Worm (Caenorhabditis elegans) whole organism, late embryonic: ENCODE measurements around the gene T20G5.8.

ENCODE experiments used
- K09A11.1 ChIP-seq: sonication (generic microtip); optimal IDR thresholded peaks from 2 replicates; lab custom pipeline; 2017; ENCODE audit warnings: antibody characterized with exemption, mild to moderate bottlenecking, missing genetic modification characterization, missing compliant biosample characterization; ENCODE audit not compliant: insufficient read depth
- ceh-48 ChIP-seq: sonication (generic microtip); optimal IDR thresholded peaks from 2 replicates; lab custom pipeline; 2016; ENCODE audit warnings: missing genetic modification characterization, inconsistent platforms, missing compliant biosample characterization
- fkh-10 ChIP-seq: fragments of 150-350 bp; optimal IDR thresholded peaks from 2 replicates; lab custom pipeline; 2014; ENCODE audit warnings: missing biosample characterization, missing genetic modification reagents, missing genetic modification characterization
- hlh-13 ChIP-seq: fragments of 200-800 bp; sonication (Bioruptor generic); optimal IDR thresholded peaks from 2 replicates; lab custom pipeline; 2018; ENCODE audit warnings: mild to moderate bottlenecking, missing genetic modification characterization, missing compliant biosample characterization
- odd-2 ChIP-seq: sonication (generic microtip); optimal IDR thresholded peaks from 2 replicates; lab custom pipeline; 2017; ENCODE audit warnings: antibody characterized with exemption, mild to moderate bottlenecking, missing genetic modification characterization, missing compliant biosample characterization
- sox-2 ChIP-seq: fragments of 200-800 bp; sonication (Bioruptor generic); IDR thresholded peaks from 2 replicates; pipeline ENCODE4 v1.3.6; 2022; ENCODE audit warnings: missing genetic modification reagents, missing genetic modification characterization, missing compliant biosample characterization
- sox-4 ChIP-seq: sonication (generic microtip); optimal IDR thresholded peaks from 2 replicates; lab custom pipeline; 2017; ENCODE audit warnings: mild to moderate bottlenecking, missing genetic modification characterization, inconsistent platforms, missing compliant biosample characterization
- tbx-2 ChIP-seq: sonication (generic microtip); optimal IDR thresholded peaks from 2 replicates; lab custom pipeline; 2016; ENCODE audit warnings: missing genetic modification characterization, missing compliant biosample characterization

ce11 chrIII:10216585-10217278, 17.6 kb downstream of the T20G5.8 start, which contains the start of gene cts-1:
- TF ChIP-seq hlh-13 (GFP tag; lab: Kevin White, UChicago) (no peak), ceh-48 (no peak), fkh-10 (GFP tag; lab: Kevin White, UChicago) (no peak), sox-2 (GFP tag; lab: Robert Waterston, UW) (no peak), sox-4 (tag; lab: Kevin White, UChicago) (no peak), tbx-2 (tag; lab: Kevin White, UChicago) (peak; percentile 74), K09A11.1 (tag; lab: Kevin White, UChicago) (no peak), odd-2 (tag; lab: Kevin White, UChicago) (no peak)
